Worm (Caenorhabditis elegans): ENCODE data around the gene Y53C12A.11.

- no peak for TF ChIP-seq ztf-11 (tag; optimal IDR thresholded peaks at IDR 0.05)
- no peak for TF ChIP-seq D1046.2 (GFP tag; IDR thresholded peaks at IDR 0.05)
- no peak for TF ChIP-seq aly-2 (tag; optimal IDR thresholded peaks at IDR 0.05)
- TF ChIP-seq nhr-25 (tag; optimal IDR thresholded peaks at IDR 0.05; ENCODE audit: borderline replicate concordance, insufficient read depth), result no peak
- 0 out of 2 replicates have a peak, but pooled peaks have one; percentile 15 for TF ChIP-seq saeg-2 (GFP tag; IDR thresholded peaks at IDR 0.05)
- no peak for TF ChIP-seq ces-1 (GFP tag; optimal IDR thresholded peaks at IDR 0.05)
- TF ChIP-seq lsy-2 (tag; optimal IDR thresholded peaks at IDR 0.05), result peak; percentile 26 to 57
- no peak for TF ChIP-seq hmg-1.1 (GFP tag; IDR thresholded peaks at IDR 0.05)
Observed at ce11 chrII:9738820-9739219, 20.3 kb upstream of the Y53C12A.11 start.

Data from whole organism, L4 larva.